Fruit fly (Drosophila melanogaster) whole organism, embryonic: ENCODE results near the gene CG12010.
A peak's percentile ranks its signal among the peaks of the same experiment; 100 is the strongest.

Source experiments
- B-H1 ChIP-seq: fragments of 200-800 bp; sonication (Bioruptor generic); IDR thresholded peaks from 3 replicates; pipeline ENCODE4 v1.3.6; 2022; ENCODE audit warnings: missing biosample characterization, missing genetic modification characterization
- CG1647 ChIP-seq: fragments of 200-800 bp; sonication (Bioruptor generic); optimal IDR thresholded peaks from 3 replicates; lab custom pipeline; 2016; ENCODE audit warnings: missing biosample characterization, missing genetic modification characterization
- CG17802 ChIP-seq: fragments of 200-800 bp; sonication (Bioruptor generic); optimal IDR thresholded peaks from 2 replicates; lab custom pipeline; 2018; ENCODE audit warnings: missing biosample characterization, mild to moderate bottlenecking, missing genetic modification characterization, moderate library complexity
- CG18262 ChIP-seq: fragments of 200-800 bp; optimal IDR thresholded peaks from 3 replicates; lab custom pipeline; 2019; ENCODE audit warnings: missing biosample characterization, mild to moderate bottlenecking, missing genetic modification characterization, moderate library complexity
- CG2712 ChIP-seq: fragments of 200-800 bp; optimal IDR thresholded peaks from 3 replicates; lab custom pipeline; 2019; ENCODE audit warnings: missing biosample characterization, mild to moderate bottlenecking, missing genetic modification characterization, moderate library complexity
- CG4707 ChIP-seq: fragments of 200-800 bp; sonication (Bioruptor generic); optimal IDR thresholded peaks from 2 replicates; lab custom pipeline; 2018; ENCODE audit warnings: missing biosample characterization, mild to moderate bottlenecking, missing genetic modification characterization, moderate library complexity
- D19A ChIP-seq: fragments of 200-800 bp; optimal IDR thresholded peaks from 3 replicates; lab custom pipeline; 2019; ENCODE audit warnings: missing biosample characterization, mild to moderate bottlenecking, missing genetic modification characterization, moderate library complexity
- Doc3 ChIP-seq: fragments of 200-800 bp; sonication (Bioruptor generic); IDR thresholded peaks from 3 replicates; pipeline ENCODE4 v1.3.6; 2022; ENCODE audit warnings: missing biosample characterization, missing genetic modification characterization; ENCODE audit not compliant: partially characterized antibody
- aop ChIP-seq: fragments of 200-800 bp; sonication (Bioruptor generic); IDR thresholded peaks from 2 replicates; pipeline ENCODE4 v1.3.6; 2022; ENCODE audit warnings: missing biosample characterization, missing genetic modification characterization
- chinmo ChIP-seq: fragments of 200-800 bp; sonication (Bioruptor generic); IDR thresholded peaks from 4 replicates; pipeline ENCODE4 v1.3.6; 2022; ENCODE audit warnings: missing biosample characterization, missing genetic modification characterization; ENCODE audit not compliant: partially characterized antibody
- dmrt99B ChIP-seq: fragments of 200-800 bp; sonication (Bioruptor generic); optimal IDR thresholded peaks from 2 replicates; lab custom pipeline; 2018; ENCODE audit warnings: missing biosample characterization, mild to moderate bottlenecking, missing genetic modification characterization, moderate library complexity

dm6 chr3L:3410978-3411629, 37.0 kb downstream of the CG12010 start:
- TF ChIP-seq CG1647 (GFP tag; lab: Kevin White, UChicago), result no peak
- no peak for TF ChIP-seq CG4707 (GFP tag; lab: Kevin White, UChicago)
- no peak for TF ChIP-seq D19A (tag; lab: Kevin White, UChicago)
- TF ChIP-seq CG18262 (tag; lab: Kevin White, UChicago), result no peak
- TF ChIP-seq Doc3 (GFP tag; lab: Robert Waterston, UW), result no peak
- no peak for TF ChIP-seq dmrt99B
- no peak for TF ChIP-seq CG2712
- TF ChIP-seq CG17802 (tag; lab: Kevin White, UChicago), result no peak
- no peak for TF ChIP-seq aop (GFP tag; lab: Robert Waterston, UW)
- TF ChIP-seq chinmo, result 0 out of 4 replicates have a peak, but pooled peaks have one; percentile 33
- no peak for TF ChIP-seq B-H1 (GFP tag; lab: Robert Waterston, UW)
